Fruit fly (Drosophila melanogaster): Measurements from ENCODE around the gene borr.
A peak's percentile ranks its signal among the peaks of the same experiment; 100 is the strongest.

borr gene

dm6 chr2L:9203401-9203800 is 49.5 kb downstream of the borr start (continued):
- TF ChIP-seq svp (GFP tag) (no peak), Eip75B (GFP tag; optimal IDR thresholded peaks at IDR 0.05) (peak; percentile 41)
